Worm (Caenorhabditis elegans) whole organism, young adult: Measurements from ENCODE around the gene flp-34.

Source experiments
- ama-1 ChIP-seq, 3 experiments: fragments of 150-350 bp in 1 of 3; sonication (generic microtip) in 2 of 3; optimal IDR thresholded peaks; 2 replicates each; lab custom pipeline; 2014 to 2018; ENCODE audit warnings: missing biosample characterization in 2 of 3, missing genetic modification characterization in 2 of 3, missing genetic modification reagents in 2 of 3
- ceh-58 ChIP-seq: fragments of 200-800 bp; sonication (Bioruptor generic); IDR thresholded peaks from 2 replicates; pipeline ENCODE4 v1.3.6; 2022; ENCODE audit warnings: missing genetic modification characterization, missing compliant biosample characterization
- dox-1 ChIP-seq: fragments of 200-800 bp; sonication (Bioruptor generic); IDR thresholded peaks from 2 replicates; pipeline ENCODE4 v1.3.6; 2022; ENCODE audit warnings: missing genetic modification reagents, missing genetic modification characterization, missing compliant biosample characterization
- nhr-90 ChIP-seq: sonication (generic microtip); optimal IDR thresholded peaks from 2 replicates; lab custom pipeline; 2016; ENCODE audit warnings: missing genotype, mild to moderate bottlenecking, missing genetic modification characterization, missing compliant biosample characterization
- sea-2 ChIP-seq: fragments of 200-800 bp; sonication (Bioruptor generic); IDR thresholded peaks from 2 replicates; pipeline ENCODE4 v1.3.6; 2022; ENCODE audit warnings: missing genetic modification characterization, missing compliant biosample characterization
- unc-130 ChIP-seq: sonication (generic microtip); optimal IDR thresholded peaks from 2 replicates; lab custom pipeline; 2016; ENCODE audit warnings: missing genetic modification reagents, missing genetic modification characterization, missing compliant biosample characterization

ce11 chrV:979698-980097 is 53.5 kb downstream of the flp-34 start:
- no peak for TF ChIP-seq nhr-90 (tag; lab: Kevin White, UChicago)
- TF ChIP-seq ama-1 (optimal IDR thresholded peaks at IDR 0.05; lab: Kevin White, UChicago) = no peak
- no peak for TF ChIP-seq ama-1 (GFP tag; optimal IDR thresholded peaks at IDR 0.05; lab: Kevin White, UChicago)
- no peak for TF ChIP-seq dox-1
- TF ChIP-seq ceh-58 (GFP tag; lab: Robert Waterston, UW) = no peak
- no peak for TF ChIP-seq unc-130 (GFP tag; lab: Kevin White, UChicago)
- TF ChIP-seq sea-2 (GFP tag; lab: Robert Waterston, UW) = no peak
